Worm (Caenorhabditis elegans) whole organism, L4 larva: Measurements from ENCODE around the gene pcp-5.

Source experiments
- F26F4.8 ChIP-seq: fragments of 200-800 bp; sonication (Bioruptor generic); conservative IDR thresholded peaks from 2 replicates; pipeline ENCODE4 v1.3.6; 2022; ENCODE audit warnings: missing genetic modification characterization, missing compliant biosample characterization
- aha-1 ChIP-seq: fragments of 150-350 bp; peaks from one replicate; lab custom pipeline; 2014; ENCODE audit warnings: missing biosample characterization, missing genetic modification characterization
- ama-1 ChIP-seq: fragments of 150-350 bp; optimal IDR thresholded peaks from 2 replicates; lab custom pipeline; 2014; ENCODE audit warnings: inconsistent platforms, mixed read lengths
- arid-1 ChIP-seq: fragments of 200-800 bp; sonication (Bioruptor generic); conservative IDR thresholded peaks from 2 replicates; pipeline ENCODE4 v1.3.6; 2022; ENCODE audit warnings: missing genetic modification reagents, missing genetic modification characterization, missing compliant biosample characterization
- fos-1 ChIP-seq: fragments of 150-350 bp; optimal IDR thresholded peaks from 2 replicates; lab custom pipeline; 2014; ENCODE audit warnings: missing biosample characterization, missing genetic modification characterization
- lin-39 ChIP-seq: fragments of 150-350 bp; optimal IDR thresholded peaks from 2 replicates; lab custom pipeline; 2014; ENCODE audit warnings: missing biosample characterization, missing genetic modification reagents, missing genetic modification characterization
- mdl-1 ChIP-seq, 2 experiments: fragments of 150-350 bp in 1 of 2; sonication (generic microtip) in 1 of 2; optimal IDR thresholded peaks; 2 replicates each; lab custom pipeline; 2014 to 2017; ENCODE audit warnings: missing biosample characterization in 2 of 2, missing genetic modification characterization in 2 of 2
- nhr-10 ChIP-seq: fragments of 150-350 bp; optimal IDR thresholded peaks from 2 replicates; lab custom pipeline; 2014; ENCODE audit warnings: missing biosample characterization, missing genetic modification characterization
- nhr-237 ChIP-seq: sonication (generic microtip); optimal IDR thresholded peaks from 2 replicates; lab custom pipeline; 2017; ENCODE audit warnings: missing biosample characterization, missing genetic modification characterization
- nhr-28 ChIP-seq: fragments of 150-350 bp; optimal IDR thresholded peaks from 2 replicates; lab custom pipeline; 2014; ENCODE audit warnings: missing biosample characterization, missing genetic modification characterization
- nhr-76 ChIP-seq: fragments of 150-350 bp; optimal IDR thresholded peaks from 2 replicates; lab custom pipeline; 2014; ENCODE audit warnings: missing biosample characterization, missing genetic modification characterization
- pqm-1 ChIP-seq: sonication (generic microtip); optimal IDR thresholded peaks from 2 replicates; lab custom pipeline; 2017; ENCODE audit warnings: missing biosample characterization, missing genetic modification characterization
- skn-1 ChIP-seq: fragments of 150-350 bp; optimal IDR thresholded peaks from 2 replicates; lab custom pipeline; 2014; ENCODE audit warnings: missing biosample characterization, missing genetic modification characterization

ce11 chrIII:7952077-7952765, 44.8 kb upstream of the pcp-5 start, which contains the start of gene C29E4.15:
- no peak for TF ChIP-seq pqm-1 (tag; lab: Kevin White, UChicago)
- no peak for TF ChIP-seq mdl-1 (tag; optimal IDR thresholded peaks at IDR 0.05; lab: Kevin White, UChicago)
- no peak for TF ChIP-seq fos-1 (tag; lab: Kevin White, UChicago)
- TF ChIP-seq ama-1 (lab: Kevin White, UChicago): no peak
- TF ChIP-seq nhr-76: no peak
- no peak for TF ChIP-seq skn-1
- TF ChIP-seq nhr-237 (tag; lab: Kevin White, UChicago): no peak
- TF ChIP-seq F26F4.8: no peak
- no peak for TF ChIP-seq nhr-28 (tag; lab: Kevin White, UChicago)
- no peak for TF ChIP-seq lin-39 (tag; lab: Kevin White, UChicago)
- TF ChIP-seq arid-1 (GFP tag; lab: Robert Waterston, UW): no peak
- no peak for TF ChIP-seq nhr-10 (tag; lab: Kevin White, UChicago)
- TF ChIP-seq aha-1: no peak
